Worm (Caenorhabditis elegans) whole organism, L2 larva: Measurements from ENCODE around the gene atf-8.

Source experiments
- R02D3.7 ChIP-seq: fragments of 150-350 bp; optimal IDR thresholded peaks from 2 replicates; lab custom pipeline; 2014; ENCODE audit warnings: missing biosample characterization, missing genetic modification characterization
- aly-2 ChIP-seq: fragments of 150-350 bp; optimal IDR thresholded peaks from 2 replicates; lab custom pipeline; 2014; ENCODE audit warnings: missing biosample characterization, missing genetic modification characterization
- egl-27 ChIP-seq: sonication (generic microtip); optimal IDR thresholded peaks from 3 replicates; lab custom pipeline; 2017; ENCODE audit warnings: missing biosample characterization, missing genetic modification reagents, missing genetic modification characterization
- lin-13 ChIP-seq: fragments of 150-350 bp; optimal IDR thresholded peaks from 2 replicates; lab custom pipeline; 2014; ENCODE audit warnings: missing biosample characterization, missing genetic modification reagents, missing genetic modification characterization
- mab-5 ChIP-seq: fragments of 150-350 bp; optimal IDR thresholded peaks from 2 replicates; lab custom pipeline; 2014; ENCODE audit warnings: missing biosample characterization, missing genetic modification characterization
- nhr-10 ChIP-seq: sonication (generic microtip); optimal IDR thresholded peaks from 2 replicates; lab custom pipeline; 2017; ENCODE audit warnings: missing biosample characterization, missing genetic modification characterization
- nhr-11 ChIP-seq: fragments of 150-350 bp; optimal IDR thresholded peaks from 2 replicates; lab custom pipeline; 2014; ENCODE audit warnings: missing biosample characterization, missing genetic modification characterization
- nhr-12 ChIP-seq: fragments of 150-350 bp; optimal IDR thresholded peaks from 2 replicates; lab custom pipeline; 2014; ENCODE audit warnings: missing biosample characterization, missing genetic modification characterization
- nhr-237 ChIP-seq: fragments of 150-350 bp; optimal IDR thresholded peaks from 2 replicates; lab custom pipeline; 2014; ENCODE audit warnings: missing biosample characterization, missing genetic modification characterization
- sma-3 ChIP-seq: sonication (generic microtip); optimal IDR thresholded peaks from 2 replicates; lab custom pipeline; 2016; ENCODE audit warnings: missing genetic modification reagents, missing genetic modification characterization, missing compliant biosample characterization
- snpc-4 ChIP-seq: fragments of 150-350 bp; optimal IDR thresholded peaks from 2 replicates; lab custom pipeline; 2014; ENCODE audit warnings: missing biosample characterization, missing genetic modification characterization
- unc-39 ChIP-seq: fragments of 150-350 bp; optimal IDR thresholded peaks from 2 replicates; lab custom pipeline; 2014; ENCODE audit warnings: missing biosample characterization, missing genetic modification characterization
- unc-62 ChIP-seq: fragments of 150-350 bp; optimal IDR thresholded peaks from 2 replicates; lab custom pipeline; 2014; ENCODE audit warnings: missing biosample characterization, missing genetic modification reagents, missing genetic modification characterization

DNA sequence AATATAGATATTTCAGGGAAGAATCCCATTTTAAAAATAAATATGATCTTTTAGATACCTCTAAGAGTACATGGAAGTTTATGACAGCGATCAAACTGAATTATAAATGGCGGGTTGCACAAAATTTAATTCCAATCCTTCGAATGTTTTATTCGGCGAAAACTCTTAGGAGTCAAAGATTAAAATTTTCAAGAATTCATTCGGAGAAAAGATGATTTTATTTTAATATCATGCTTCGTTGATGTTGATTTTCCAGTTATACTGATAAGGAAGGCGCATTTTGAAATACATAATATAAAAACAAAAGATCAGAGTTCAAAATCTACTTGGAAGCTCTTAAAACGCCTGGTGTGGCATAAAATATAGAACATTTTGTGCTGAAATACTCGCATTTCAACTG lies 38.3 kb upstream of the atf-8 start, which contains the start of gene srh-10:
- no peak for TF ChIP-seq unc-62 (GFP tag; lab: Kevin White, UChicago)
- no peak for TF ChIP-seq sma-3 (GFP tag; lab: Kevin White, UChicago)
- TF ChIP-seq nhr-10 (tag; lab: Kevin White, UChicago), result no peak
- TF ChIP-seq snpc-4 (tag; lab: Kevin White, UChicago), result no peak
- TF ChIP-seq nhr-11 (tag; lab: Kevin White, UChicago), result no peak
- no peak for TF ChIP-seq lin-13
- TF ChIP-seq aly-2, result no peak
- no peak for TF ChIP-seq unc-39
- no peak for TF ChIP-seq mab-5 (tag; lab: Kevin White, UChicago)
- no peak for TF ChIP-seq R02D3.7 (tag; lab: Kevin White, UChicago)
- no peak for TF ChIP-seq egl-27 (tag; lab: Kevin White, UChicago)
- no peak for TF ChIP-seq nhr-12 (tag; lab: Kevin White, UChicago)
- TF ChIP-seq nhr-237 (tag; lab: Kevin White, UChicago), result no peak
